2 fruit fly cellular contexts compared by ENCODE assay signal in the genomic region with DNA sequence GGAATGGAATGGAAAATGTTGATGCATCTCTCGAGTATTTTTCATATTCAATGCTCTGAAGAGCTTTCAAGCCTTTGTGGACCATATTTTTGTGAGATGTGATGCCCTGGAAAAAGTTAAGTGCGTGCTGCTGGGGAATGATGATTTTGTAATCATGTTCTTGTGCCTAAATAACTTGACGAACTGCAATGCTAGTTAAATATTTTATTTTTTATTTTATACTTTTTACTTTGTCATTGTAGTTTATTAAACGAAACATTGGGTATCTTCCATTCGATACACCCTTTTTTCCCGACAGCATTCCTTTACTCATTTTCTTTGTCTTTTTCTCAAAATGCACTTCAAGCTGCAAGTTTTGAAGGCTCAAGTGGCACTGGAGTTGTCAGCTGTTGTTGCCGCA.
TF ChIP-seq lines count a peak whose summit lies in the region.

No protein-coding gene starts in this region.

TF ChIP-seq in whole organism, embryonic, 481 proteins besides CTCF, POLR2A, EP300 and RAD21 (continued from another document and continues in another):
- peak; percentile 25 for TF ChIP-seq CG15269 (tag; optimal IDR thresholded peaks at IDR 0.05; lab: Kevin White, UChicago)
- peak; percentile 56 for TF ChIP-seq phol (tag; optimal IDR thresholded peaks at IDR 0.05; lab: Kevin White, UChicago)
- peak; percentile 71 for TF ChIP-seq ro (GFP tag; IDR thresholded peaks at IDR 0.05; lab: Robert Waterston, UW)
- TF ChIP-seq Nf-YA (GFP tag; IDR thresholded peaks at IDR 0.05; lab: Robert Waterston, UW), result peak; percentile 43; the same call in 1 of the 2 replicates
- TF ChIP-seq CG18476 (GFP tag; optimal IDR thresholded peaks at IDR 0.05; lab: Kevin White, UChicago), result no peak
- peak; percentile 29; the same call in 1 of the 2 replicates for TF ChIP-seq sim (GFP tag; IDR thresholded peaks at IDR 0.05; lab: Robert Waterston, UW)
- no peak for TF ChIP-seq Vsx1 (GFP tag; optimal IDR thresholded peaks at IDR 0.05; lab: Kevin White, UChicago)
- TF ChIP-seq CG6254 (GFP tag; optimal IDR thresholded peaks at IDR 0.05; lab: Kevin White, UChicago), result peak; percentile 24
- TF ChIP-seq CG10267 (tag; optimal IDR thresholded peaks at IDR 0.05; lab: Kevin White, UChicago), result peak; percentile 28
- TF ChIP-seq row (GFP tag; IDR thresholded peaks at IDR 0.05; lab: Robert Waterston, UW), result peak; percentile 69
- peak; percentile 40 for TF ChIP-seq sd (tag; optimal IDR thresholded peaks at IDR 0.05; lab: Kevin White, UChicago)
- no peak for TF ChIP-seq z (GFP tag; IDR thresholded peaks at IDR 0.05; lab: Robert Waterston, UW)
- peak; percentile 54 for TF ChIP-seq CG4424 (GFP tag; optimal IDR thresholded peaks at IDR 0.05; lab: Kevin White, UChicago)
- no peak for TF ChIP-seq CG16813 (GFP tag; IDR thresholded peaks at IDR 0.05; lab: Robert Waterston, UW; ENCODE audit: partially characterized antibody)
- no peak for TF ChIP-seq CG16815 (GFP tag; optimal IDR thresholded peaks at IDR 0.05; lab: Kevin White, UChicago)
- TF ChIP-seq zen (tag; optimal IDR thresholded peaks at IDR 0.05; lab: Kevin White, UChicago), result no peak
- no peak for TF ChIP-seq Camta (GFP tag; optimal IDR thresholded peaks at IDR 0.05; lab: Kevin White, UChicago)
- TF ChIP-seq az2 (GFP tag; optimal IDR thresholded peaks at IDR 0.05; lab: Kevin White, UChicago), result peak; percentile 65
- no peak for TF ChIP-seq tio (GFP tag; optimal IDR thresholded peaks at IDR 0.05; lab: Kevin White, UChicago)
- TF ChIP-seq trem (tag; optimal IDR thresholded peaks at IDR 0.05; lab: Kevin White, UChicago), result peak; percentile 11
- TF ChIP-seq Neu2 (GFP tag; optimal IDR thresholded peaks at IDR 0.05; lab: Kevin White, UChicago; ENCODE audit: borderline replicate concordance), result no peak
- TF ChIP-seq CG7839 (tag; optimal IDR thresholded peaks at IDR 0.05; lab: Kevin White, UChicago), result peak; percentile 45
- peak; percentile 13 for TF ChIP-seq CG1529 (GFP tag; optimal IDR thresholded peaks at IDR 0.05; lab: Kevin White, UChicago)
- TF ChIP-seq H15 (GFP tag; IDR thresholded peaks at IDR 0.05; lab: Robert Waterston, UW), result peak; percentile 48; the same call in 1 of the 3 replicates
- no peak for TF ChIP-seq chif (GFP tag; optimal IDR thresholded peaks at IDR 0.05; lab: Kevin White, UChicago)
- no peak for TF ChIP-seq CG6683 (GFP tag; optimal IDR thresholded peaks at IDR 0.05; lab: Kevin White, UChicago)
- peak; percentile 35; the same call in 1 of the 2 replicates for TF ChIP-seq ranshi (GFP tag; IDR thresholded peaks at IDR 0.05; lab: Robert Waterston, UW)
- no peak for TF ChIP-seq prd (optimal IDR thresholded peaks at IDR 0.05; lab: Kevin White, UChicago)
- peak; percentile 69; the same call in 2 of the 3 replicates for TF ChIP-seq prd (GFP tag; IDR thresholded peaks at IDR 0.05; lab: Robert Waterston, UW)
- no peak for TF ChIP-seq CG17612 (GFP tag; IDR thresholded peaks at IDR 0.05; lab: Robert Waterston, UW)
- TF ChIP-seq CG33213 (GFP tag; optimal IDR thresholded peaks at IDR 0.05; lab: Kevin White, UChicago), result no peak
- peak; percentile 26 for TF ChIP-seq CG15601 (tag; optimal IDR thresholded peaks at IDR 0.05; lab: Kevin White, UChicago)
- TF ChIP-seq sqz (GFP tag; optimal IDR thresholded peaks at IDR 0.05; lab: Kevin White, UChicago), result no peak
- TF ChIP-seq CG42726 (GFP tag; IDR thresholded peaks at IDR 0.05; lab: Robert Waterston, UW; ENCODE audit: partially characterized antibody), result no peak
- peak; percentile 74 for TF ChIP-seq Drgx (GFP tag; IDR thresholded peaks at IDR 0.05; lab: Robert Waterston, UW)
- peak; percentile 32; the same call in 1 of the 2 replicates for TF ChIP-seq CG14667 (GFP tag; IDR thresholded peaks at IDR 0.05; lab: Robert Waterston, UW)
- no peak for TF ChIP-seq cg (GFP tag; optimal IDR thresholded peaks at IDR 0.05; lab: Kevin White, UChicago)
- TF ChIP-seq Atf3 (GFP tag; optimal IDR thresholded peaks at IDR 0.05; lab: Kevin White, UChicago), result no peak
- no peak for TF ChIP-seq nom (GFP tag; optimal IDR thresholded peaks at IDR 0.05; lab: Kevin White, UChicago)
- TF ChIP-seq CG17186 (GFP tag; optimal IDR thresholded peaks at IDR 0.05; lab: Kevin White, UChicago), result no peak
- TF ChIP-seq da (GFP tag; optimal IDR thresholded peaks at IDR 0.05; lab: Kevin White, UChicago), result no peak
- TF ChIP-seq CG15011 (GFP tag; optimal IDR thresholded peaks at IDR 0.05; lab: Kevin White, UChicago), result no peak
- TF ChIP-seq CG13296 (GFP tag; optimal IDR thresholded peaks at IDR 0.05; lab: Kevin White, UChicago), result no peak
- TF ChIP-seq bsh (GFP tag; optimal IDR thresholded peaks at IDR 0.05; lab: Kevin White, UChicago), result peak in 1 of 2 experiments; percentile 76
- peak; percentile 4; the same call in 1 of the 3 replicates for TF ChIP-seq C15 (GFP tag; IDR thresholded peaks at IDR 0.05; lab: Robert Waterston, UW)
- TF ChIP-seq gsb (GFP tag; IDR thresholded peaks at IDR 0.05; lab: Robert Waterston, UW), result no peak
- no peak for TF ChIP-seq CG43689 (GFP tag; IDR thresholded peaks at IDR 0.05; lab: Robert Waterston, UW)
- TF ChIP-seq CG17361 (GFP tag; IDR thresholded peaks at IDR 0.05; lab: Robert Waterston, UW), result peak; percentile 66
- TF ChIP-seq CG13775 (GFP tag; optimal IDR thresholded peaks at IDR 0.05; lab: Kevin White, UChicago), result no peak
- no peak for TF ChIP-seq CG34376 (GFP tag; optimal IDR thresholded peaks at IDR 0.05; lab: Kevin White, UChicago)
- TF ChIP-seq CG17359 (tag; optimal IDR thresholded peaks at IDR 0.05; lab: Kevin White, UChicago), result peak; percentile 67
- TF ChIP-seq CG10209 (GFP tag; optimal IDR thresholded peaks at IDR 0.05; lab: Kevin White, UChicago), result peak; percentile 12
- TF ChIP-seq Stat92E (GFP tag; optimal IDR thresholded peaks at IDR 0.05; lab: Kevin White, UChicago), result no peak
- TF ChIP-seq Fer1 (GFP tag; optimal IDR thresholded peaks at IDR 0.05; lab: Kevin White, UChicago), result no peak
- TF ChIP-seq CG7745 (tag; optimal IDR thresholded peaks at IDR 0.05; lab: Kevin White, UChicago), result no peak
- peak; percentile 28 for TF ChIP-seq CG14710 (tag; optimal IDR thresholded peaks at IDR 0.05; lab: Kevin White, UChicago)
- peak; percentile 35; the same call in 1 of the 3 replicates for TF ChIP-seq B-H1 (GFP tag; IDR thresholded peaks at IDR 0.05; lab: Robert Waterston, UW)
- TF ChIP-seq CG12391 (tag; optimal IDR thresholded peaks at IDR 0.05; lab: Kevin White, UChicago), result peak; percentile 44
- no peak for TF ChIP-seq CG10274 (GFP tag; optimal IDR thresholded peaks at IDR 0.05; lab: Kevin White, UChicago)
- peak; percentile 52 for TF ChIP-seq CG2678 (tag; optimal IDR thresholded peaks at IDR 0.05; lab: Kevin White, UChicago)
- no peak for TF ChIP-seq jumu (GFP tag; optimal IDR thresholded peaks at IDR 0.05; lab: Kevin White, UChicago)
- TF ChIP-seq Ravus (GFP tag; IDR thresholded peaks at IDR 0.05; lab: Robert Waterston, UW), result no peak
- TF ChIP-seq scrt (GFP tag; optimal IDR thresholded peaks at IDR 0.05; lab: Kevin White, UChicago), result no peak
- peak; percentile 78 for TF ChIP-seq Sox102F (GFP tag; optimal IDR thresholded peaks at IDR 0.05; lab: Kevin White, UChicago)

TF ChIP-seq in whole organism, prepupa, 60 proteins besides CTCF, POLR2A, EP300 and RAD21 (continued from another document):
- TF ChIP-seq salr (GFP tag; optimal IDR thresholded peaks at IDR 0.05; lab: Kevin White, UChicago) (peak in 1 of 2 experiments; percentile 22), Smox (GFP tag; optimal IDR thresholded peaks at IDR 0.05; lab: Kevin White, UChicago) (no peak), pdm3 (GFP tag; optimal IDR thresholded peaks at IDR 0.05; lab: Kevin White, UChicago) (peak; percentile 57), CG4318 (GFP tag; optimal IDR thresholded peaks at IDR 0.05; lab: Kevin White, UChicago) (peak; percentile 16), esn (GFP tag; optimal IDR thresholded peaks at IDR 0.05; lab: Kevin White, UChicago) (peak; percentile 52), CG31627 (GFP tag; optimal IDR thresholded peaks at IDR 0.05; lab: Kevin White, UChicago) (peak; percentile 25), CG6163 (GFP tag; IDR thresholded peaks at IDR 0.05; lab: Robert Waterston, UW) (peak; percentile 50; the same call in 1 of the 3 replicates), CG16779 (tag; optimal IDR thresholded peaks at IDR 0.05; lab: Kevin White, UChicago) (no peak), fkh (GFP tag; optimal IDR thresholded peaks at IDR 0.05; lab: Kevin White, UChicago) (no peak), fd59A (GFP tag; optimal IDR thresholded peaks at IDR 0.05; lab: Kevin White, UChicago) (no peak), CG6792 (GFP tag; optimal IDR thresholded peaks at IDR 0.05; lab: Kevin White, UChicago) (peak; percentile 51), CG8319 (GFP tag; optimal IDR thresholded peaks at IDR 0.05; lab: Kevin White, UChicago) (peak; percentile 18), Sox14 (GFP tag; optimal IDR thresholded peaks at IDR 0.05; lab: Kevin White, UChicago) (peak; percentile 39), dsx (GFP tag; optimal IDR thresholded peaks at IDR 0.05; lab: Kevin White, UChicago; ENCODE audit: poor library complexity, severe bottlenecking) (no peak), CG10669 (GFP tag; optimal IDR thresholded peaks at IDR 0.05; lab: Kevin White, UChicago) (peak; percentile 22), CG7368 (GFP tag; optimal IDR thresholded peaks at IDR 0.05; lab: Kevin White, UChicago) (peak; percentile 13), CG10631 (GFP tag; optimal IDR thresholded peaks at IDR 0.05; lab: Kevin White, UChicago) (peak; percentile 32), CG6808 (GFP tag; optimal IDR thresholded peaks at IDR 0.05; lab: Kevin White, UChicago) (no peak), CG32006 (GFP tag; optimal IDR thresholded peaks at IDR 0.05; lab: Kevin White, UChicago) (peak; percentile 68), net (GFP tag; optimal IDR thresholded peaks at IDR 0.05; lab: Kevin White, UChicago) (peak; percentile 35), CG11762 (GFP tag; optimal IDR thresholded peaks at IDR 0.05; lab: Kevin White, UChicago; ENCODE audit: insufficient read depth) (peak; percentile 5), CG3032 (tag; optimal IDR thresholded peaks at IDR 0.05; lab: Kevin White, UChicago) (no peak), Eip93F (GFP tag; optimal IDR thresholded peaks at IDR 0.05; lab: Kevin White, UChicago) (no peak), Met (GFP tag; optimal IDR thresholded peaks at IDR 0.05; lab: Kevin White, UChicago) (peak; percentile 22), Ets96B (tag; optimal IDR thresholded peaks at IDR 0.05; lab: Kevin White, UChicago) (peak; percentile 27), topi (GFP tag; optimal IDR thresholded peaks at IDR 0.05; lab: Kevin White, UChicago) (peak; percentile 35), Blimp-1 (GFP tag; optimal IDR thresholded peaks at IDR 0.05; lab: Kevin White, UChicago) (no peak), CG8632 (GFP tag; optimal IDR thresholded peaks at IDR 0.05; lab: Kevin White, UChicago) (peak; percentile 45), Sox15 (GFP tag; optimal IDR thresholded peaks at IDR 0.05; lab: Kevin White, UChicago) (peak; percentile 29), CG6854 (GFP tag; optimal IDR thresholded peaks at IDR 0.05; lab: Kevin White, UChicago) (no peak), CG11294 (GFP tag; IDR thresholded peaks at IDR 0.05; lab: Robert Waterston, UW) (0 out of 2 replicates have a peak, but pooled peaks have one; percentile 20), acj6 (GFP tag; optimal IDR thresholded peaks at IDR 0.05; lab: Kevin White, UChicago) (peak; percentile 62), lz (GFP tag; optimal IDR thresholded peaks at IDR 0.05; lab: Kevin White, UChicago) (peak; percentile 31), fd85E (GFP tag; optimal IDR thresholded peaks at IDR 0.05; lab: Kevin White, UChicago) (no peak), CG34406 (GFP tag; optimal IDR thresholded peaks at IDR 0.05; lab: Kevin White, UChicago) (peak; percentile 60), Eip75B (GFP tag; optimal IDR thresholded peaks at IDR 0.05; lab: Kevin White, UChicago) (peak; percentile 26), cyc (GFP tag; optimal IDR thresholded peaks at IDR 0.05; lab: Kevin White, UChicago) (peak; percentile 29), OdsH (GFP tag; optimal IDR thresholded peaks at IDR 0.05; lab: Kevin White, UChicago) (peak; percentile 66)
TF ChIP-seq in whole organism, prepupa: peak in this region for 40.
